Fruit fly (Drosophila melanogaster): Measurements from ENCODE around the gene Pgcl.

- no peak for TF ChIP-seq Hr4 (GFP tag; optimal IDR thresholded peaks at IDR 0.05)
- TF ChIP-seq cyc (GFP tag; optimal IDR thresholded peaks at IDR 0.05) = no peak
- no peak for TF ChIP-seq CG16779 (tag; optimal IDR thresholded peaks at IDR 0.05)
- TF ChIP-seq CG3032 (tag; optimal IDR thresholded peaks at IDR 0.05) = peak; percentile 60
- no peak for TF ChIP-seq Lpt (GFP tag; optimal IDR thresholded peaks at IDR 0.05)
- TF ChIP-seq fd85E (GFP tag; optimal IDR thresholded peaks at IDR 0.05) = no peak
- no peak for TF ChIP-seq CG31627 (GFP tag; optimal IDR thresholded peaks at IDR 0.05)
- TF ChIP-seq svp (GFP tag) = no peak
- TF ChIP-seq Gug (GFP tag; IDR thresholded peaks at IDR 0.05) = no peak
- TF ChIP-seq fd59A (GFP tag; optimal IDR thresholded peaks at IDR 0.05) = peak; percentile 41
- TF ChIP-seq CG1621 (tag; optimal IDR thresholded peaks at IDR 0.05) = peak; percentile 37
- no peak for TF ChIP-seq acj6 (GFP tag; optimal IDR thresholded peaks at IDR 0.05)
These were observed 15.5 kb upstream of the Pgcl start for dm6 chrX:452716-453115.
